Fruit fly (Drosophila melanogaster): ENCODE measurements around the gene msl-1.
A peak's percentile ranks its signal among the peaks of the same experiment; 100 is the strongest.

DNA sequence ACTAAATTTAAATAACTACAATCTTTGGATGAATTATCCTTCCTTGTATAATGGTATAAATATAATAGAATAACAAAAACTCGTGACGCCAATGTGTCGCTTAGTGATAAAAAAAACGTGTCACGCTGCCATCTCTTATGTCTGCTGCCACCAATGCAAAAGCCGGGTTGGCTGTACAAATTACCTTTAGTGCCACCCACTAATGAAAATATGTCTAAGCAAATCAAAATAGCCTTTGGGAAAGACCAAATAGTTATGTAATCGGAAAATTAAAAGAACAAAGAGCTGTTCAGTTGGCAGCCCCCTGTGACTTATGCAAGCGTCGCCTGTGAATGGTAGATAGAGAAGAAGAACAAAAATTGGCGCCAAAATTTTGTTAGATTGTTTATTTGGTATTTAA is 776 bp upstream of the msl-1 start, which contains the start of gene CG10336:
- TF ChIP-seq Hr4 (GFP tag; optimal IDR thresholded peaks at IDR 0.05) (no peak), Sox102F (GFP tag; optimal IDR thresholded peaks at IDR 0.05) (no peak), Hr39 (GFP tag; optimal IDR thresholded peaks at IDR 0.05) (no peak), CG4318 (GFP tag; optimal IDR thresholded peaks at IDR 0.05) (no peak), Smox (GFP tag; optimal IDR thresholded peaks at IDR 0.05) (no peak), Blimp-1 (GFP tag; optimal IDR thresholded peaks at IDR 0.05) (no peak), net (GFP tag; optimal IDR thresholded peaks at IDR 0.05) (no peak), CG34406 (GFP tag; optimal IDR thresholded peaks at IDR 0.05) (no peak), pdm3 (GFP tag; optimal IDR thresholded peaks at IDR 0.05) (no peak), vri (GFP tag; optimal IDR thresholded peaks at IDR 0.05) (peak; percentile 92), fkh (GFP tag; optimal IDR thresholded peaks at IDR 0.05) (no peak), CG9139 (GFP tag; optimal IDR thresholded peaks at IDR 0.05) (no peak), spab (GFP tag; optimal IDR thresholded peaks at IDR 0.05) (no peak), CG7368 (GFP tag; optimal IDR thresholded peaks at IDR 0.05) (no peak)

Data from whole organism, prepupa.